Fruit fly (Drosophila melanogaster): ENCODE results near the gene CG14298.
A peak's percentile ranks its signal among the peaks of the same experiment; 100 is the strongest.

CG14298 gene

DNA sequence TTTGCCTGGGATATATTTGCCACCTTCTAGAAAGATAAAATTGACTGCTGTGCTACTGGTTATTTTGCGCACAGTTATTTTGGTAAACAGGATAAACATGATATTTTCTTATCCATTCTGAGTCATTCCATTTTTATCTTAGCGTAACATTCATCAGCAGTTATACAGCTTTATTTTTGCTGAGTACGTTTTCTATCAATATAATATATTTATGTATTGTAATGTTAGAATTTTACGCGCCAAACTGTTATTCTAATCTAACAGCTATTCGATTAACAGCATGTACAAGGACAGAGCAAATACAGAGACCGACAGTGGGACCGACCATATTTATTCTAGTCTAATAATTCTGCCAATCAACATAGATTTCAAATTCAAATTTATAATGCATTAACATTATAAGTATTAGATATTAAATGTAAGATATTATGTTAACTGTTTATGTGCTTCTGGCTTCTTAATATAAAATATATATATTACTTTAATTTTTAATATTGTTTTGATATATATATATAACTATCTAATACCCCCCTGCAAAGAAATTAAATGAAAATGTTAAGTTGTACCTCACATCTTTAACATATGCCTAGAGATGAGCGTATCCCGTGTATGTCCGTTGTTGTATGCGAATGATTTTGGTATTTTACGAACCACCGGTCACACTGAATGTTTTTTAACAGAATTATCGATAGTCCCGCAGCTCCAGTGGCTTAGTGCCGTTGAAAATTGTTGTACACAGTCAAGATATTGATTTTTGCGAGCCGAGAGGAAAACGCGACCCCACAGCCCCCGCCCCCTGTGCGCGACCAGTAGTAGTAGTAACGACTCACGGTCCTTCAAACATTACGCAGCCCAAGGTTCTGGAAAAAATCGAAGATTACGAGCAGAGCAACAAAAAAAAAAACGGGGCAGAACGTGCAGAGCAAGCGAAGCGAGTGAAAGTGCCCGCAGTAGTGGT is 30.9 kb downstream of the CG14298 start, which contains the start of gene EndoA (continued):
- TF ChIP-seq MESR4 (GFP tag; optimal IDR thresholded peaks at IDR 0.05), result peak; percentile 95
- no peak for TF ChIP-seq Mrtf (GFP tag; IDR thresholded peaks at IDR 0.05)
- TF ChIP-seq CG33213 (GFP tag; optimal IDR thresholded peaks at IDR 0.05), result no peak
- TF ChIP-seq CHES-1-like (GFP tag; optimal IDR thresholded peaks at IDR 0.05), result no peak
- TF ChIP-seq CG15269 (tag; optimal IDR thresholded peaks at IDR 0.05), result peak; percentile 60
- TF ChIP-seq chn (GFP tag; optimal IDR thresholded peaks at IDR 0.05), result no peak
- TF ChIP-seq Dek (tag; optimal IDR thresholded peaks at IDR 0.05), result peak; percentile 27
- peak; percentile 40 for TF ChIP-seq CG30403 (GFP tag; optimal IDR thresholded peaks at IDR 0.05)
- TF ChIP-seq NFAT (GFP tag; IDR thresholded peaks at IDR 0.05), result peak; percentile 24; the same call in 1 of the 2 replicates
- peak; percentile 65 for TF ChIP-seq CoRest (tag; optimal IDR thresholded peaks at IDR 0.05)
- no peak for TF ChIP-seq CG9817 (tag; optimal IDR thresholded peaks at IDR 0.05)
- TF ChIP-seq mam (GFP tag; optimal IDR thresholded peaks at IDR 0.05), result peak; percentile 8
- peak; percentile 26 for TF ChIP-seq exex (tag; optimal IDR thresholded peaks at IDR 0.05)
- peak; percentile 73 for TF ChIP-seq CG12391 (tag; optimal IDR thresholded peaks at IDR 0.05)
- no peak for TF ChIP-seq eve (GFP tag; optimal IDR thresholded peaks at IDR 0.05)
- peak; percentile 63; the same call in 1 of the 2 replicates for TF ChIP-seq CG9932 (GFP tag; IDR thresholded peaks at IDR 0.05)
- TF ChIP-seq Myb (GFP tag; optimal IDR thresholded peaks at IDR 0.05), result peak; percentile 33
- TF ChIP-seq zen2 (GFP tag; IDR thresholded peaks at IDR 0.05; ENCODE audit: partially characterized antibody), result peak; percentile 41; the same call in 1 of the 3 replicates
- no peak for TF ChIP-seq danr (GFP tag; IDR thresholded peaks at IDR 0.05)
- TF ChIP-seq bbx (GFP tag; IDR thresholded peaks at IDR 0.05; ENCODE audit: partially characterized antibody), result peak; percentile 76
- peak; percentile 65 for TF ChIP-seq CG7839 (tag; optimal IDR thresholded peaks at IDR 0.05)
- peak; percentile 53 for TF ChIP-seq lab (GFP tag; optimal IDR thresholded peaks at IDR 0.05)
- TF ChIP-seq CG13287 (GFP tag; IDR thresholded peaks at IDR 0.05; ENCODE audit: partially characterized antibody), result peak; percentile 83
- peak; percentile 67 for TF ChIP-seq CG9797 (GFP tag; optimal IDR thresholded peaks at IDR 0.05)
- TF ChIP-seq sna (GFP tag; IDR thresholded peaks at IDR 0.05; ENCODE audit: partially characterized antibody), result peak; percentile 67
- peak; percentile 16 for TF ChIP-seq CTCF (GFP tag; optimal IDR thresholded peaks at IDR 0.05)
- TF ChIP-seq CG32767 (GFP tag; IDR thresholded peaks at IDR 0.05), result peak; percentile 88
- TF ChIP-seq Lhr (GFP tag; optimal IDR thresholded peaks at IDR 0.05), result peak; percentile 56
- TF ChIP-seq CG13424 (tag; optimal IDR thresholded peaks at IDR 0.05), result peak; percentile 58
- 0 out of 4 replicates have a peak, but pooled peaks have one; percentile 14 for TF ChIP-seq chinmo (GFP tag; IDR thresholded peaks at IDR 0.05; ENCODE audit: partially characterized antibody)
- TF ChIP-seq CG3838 (GFP tag; optimal IDR thresholded peaks at IDR 0.05), result peak; percentile 32
- peak; percentile 51 for TF ChIP-seq Deaf1 (tag; optimal IDR thresholded peaks at IDR 0.05)
- no peak for TF ChIP-seq Tbp (GFP tag; optimal IDR thresholded peaks at IDR 0.05)
- TF ChIP-seq CG12155 (GFP tag; optimal IDR thresholded peaks at IDR 0.05), result peak; percentile 31
- peak; percentile 6 for TF ChIP-seq fd3F (GFP tag; optimal IDR thresholded peaks at IDR 0.05)
- peak; percentile 58 for TF ChIP-seq tap (tag; optimal IDR thresholded peaks at IDR 0.05)
- no peak for TF ChIP-seq gro (GFP tag; optimal IDR thresholded peaks at IDR 0.05)
- peak; percentile 66 for TF ChIP-seq grau (tag; optimal IDR thresholded peaks at IDR 0.05)
- TF ChIP-seq Scr (GFP tag; IDR thresholded peaks at IDR 0.05; ENCODE audit: partially characterized antibody), result peak; percentile 76
- TF ChIP-seq CG17829 (tag; optimal IDR thresholded peaks at IDR 0.05), result peak; percentile 72
- TF ChIP-seq CG2712 (tag; optimal IDR thresholded peaks at IDR 0.05), result peak; percentile 75
- TF ChIP-seq CG4707 (GFP tag; optimal IDR thresholded peaks at IDR 0.05), result peak; percentile 85
- TF ChIP-seq CG10543 (GFP tag; optimal IDR thresholded peaks at IDR 0.05), result peak; percentile 51
- peak; percentile 36 for TF ChIP-seq sd (tag; optimal IDR thresholded peaks at IDR 0.05)
- TF ChIP-seq Nf-YA (GFP tag; IDR thresholded peaks at IDR 0.05), result no peak
- peak in 1 of 2 experiments; percentile 54 for TF ChIP-seq dpn (GFP tag; optimal IDR thresholded peaks at IDR 0.05)
- TF ChIP-seq vnd (GFP tag; IDR thresholded peaks at IDR 0.05; ENCODE audit: partially characterized antibody), result peak; percentile 64
